Fruit fly (Drosophila melanogaster) whole organism, pupa: Measurements from ENCODE around the gene hook.

Experiments used
- CG10348 ChIP-seq: fragments of 200-800 bp; sonication (Bioruptor generic); IDR thresholded peaks from 2 replicates; pipeline ENCODE4 v1.3.6; 2022; ENCODE audit warnings: missing biosample characterization, missing genetic modification characterization
- CG13204 ChIP-seq: fragments of 200-800 bp; sonication (Bioruptor generic); optimal IDR thresholded peaks from 2 replicates; lab custom pipeline; 2018; ENCODE audit warnings: missing biosample characterization, mild to moderate bottlenecking, missing genetic modification characterization, moderate library complexity
- CG14655 ChIP-seq: fragments of 200-800 bp; sonication (Bioruptor generic); optimal IDR thresholded peaks from 3 replicates; lab custom pipeline; 2017; ENCODE audit warnings: mild to moderate bottlenecking, missing biosample characterization, missing genetic modification reagents, missing genetic modification characterization
- CG15710 ChIP-seq: fragments of 200-800 bp; sonication (Bioruptor generic); optimal IDR thresholded peaks from 2 replicates; lab custom pipeline; 2018; ENCODE audit warnings: missing biosample characterization, mild to moderate bottlenecking, missing genetic modification characterization, moderate library complexity
- CG17806 ChIP-seq: fragments of 200-800 bp; sonication (Bioruptor generic); optimal IDR thresholded peaks from 2 replicates; lab custom pipeline; 2018; ENCODE audit warnings: missing biosample characterization, mild to moderate bottlenecking, missing genetic modification characterization, moderate library complexity
- CG8159 ChIP-seq: fragments of 200-800 bp; sonication (Bioruptor generic); optimal IDR thresholded peaks from 3 replicates; lab custom pipeline; 2018; ENCODE audit warnings: missing biosample characterization, mild to moderate bottlenecking, missing genetic modification characterization, moderate library complexity
- CG9948 ChIP-seq: fragments of 200-800 bp; sonication (Bioruptor generic); optimal IDR thresholded peaks from 2 replicates; lab custom pipeline; 2018; ENCODE audit warnings: missing biosample characterization, mild to moderate bottlenecking, missing genetic modification characterization, moderate library complexity
- D1 ChIP-seq: fragments of 200-800 bp; sonication (Bioruptor generic); optimal IDR thresholded peaks from 2 replicates; lab custom pipeline; 2018; ENCODE audit warnings: missing biosample characterization, mild to moderate bottlenecking, missing genetic modification characterization, moderate library complexity
- EcR ChIP-seq: fragments of 200-800 bp; sonication (Bioruptor generic); optimal IDR thresholded peaks from 3 replicates; lab custom pipeline; 2019; ENCODE audit warnings: missing biosample characterization, missing genetic modification characterization, mild to moderate bottlenecking, moderate library complexity, missing genetic modification reagents
- Ets98B ChIP-seq: fragments of 200-800 bp; sonication (Bioruptor generic); IDR thresholded peaks from 2 replicates; pipeline ENCODE4 v1.3.6; 2022; ENCODE audit warnings: missing biosample characterization, missing genetic modification characterization
- Pif1B ChIP-seq: fragments of 200-800 bp; sonication (Bioruptor generic); optimal IDR thresholded peaks from 3 replicates; lab custom pipeline; 2016; ENCODE audit warnings: missing biosample characterization, missing genetic modification characterization
- Snoo ChIP-seq: fragments of 200-800 bp; sonication (Bioruptor generic); optimal IDR thresholded peaks from 3 replicates; lab custom pipeline; 2017; ENCODE audit warnings: missing biosample characterization, mild to moderate bottlenecking, missing genetic modification characterization, inconsistent platforms
- rn ChIP-seq: fragments of 200-800 bp; sonication (Bioruptor generic); IDR thresholded peaks from 2 replicates; pipeline ENCODE4 v1.3.6; 2022; ENCODE audit warnings: missing biosample characterization, missing genetic modification characterization

- TF ChIP-seq EcR (GFP tag; lab: Kevin White, UChicago) (no peak), CG15710 (no peak), CG8159 (tag; lab: Kevin White, UChicago) (no peak), CG17806 (tag; lab: Kevin White, UChicago) (no peak), CG13204 (GFP tag; lab: Kevin White, UChicago) (no peak), Ets98B (no peak), CG14655 (no peak), Snoo (tag; lab: Kevin White, UChicago) (no peak), D1 (tag; lab: Kevin White, UChicago) (no peak), CG9948 (tag; lab: Kevin White, UChicago) (no peak), CG10348 (GFP tag; lab: Robert Waterston, UW) (no peak), rn (GFP tag; lab: Robert Waterston, UW) (no peak), Pif1B (GFP tag; lab: Kevin White, UChicago) (no peak)
These were observed 30.8 kb downstream of the hook start for dm6 chr2L:19002468-19002867.
